Fruit fly (Drosophila melanogaster): ENCODE measurements around the gene Lkb1.

The Lkb1 gene

dm6 chr3R:13686371-13687211 lies 10.2 kb downstream of the Lkb1 start, which contains the start of gene omd (continued):
- peak; percentile 24 for TF ChIP-seq Usf (GFP tag; optimal IDR thresholded peaks at IDR 0.05)
- TF ChIP-seq CG8388 (GFP tag; optimal IDR thresholded peaks at IDR 0.05), result peak; percentile 16
- TF ChIP-seq CG11085 (GFP tag; IDR thresholded peaks at IDR 0.05), result no peak
- peak; percentile 61 for TF ChIP-seq lilli (GFP tag; optimal IDR thresholded peaks at IDR 0.05)
- TF ChIP-seq sima (GFP tag; optimal IDR thresholded peaks at IDR 0.05), result peak; percentile 3
- TF ChIP-seq HLH4C (GFP tag; IDR thresholded peaks at IDR 0.05; ENCODE audit: partially characterized antibody), result no peak
- peak; percentile 61 for TF ChIP-seq CG12219 (GFP tag; optimal IDR thresholded peaks at IDR 0.05)
- peak; percentile 33; the same call in 1 of the 3 replicates for TF ChIP-seq zfh1 (GFP tag; IDR thresholded peaks at IDR 0.05)
- TF ChIP-seq CG12299 (tag; optimal IDR thresholded peaks at IDR 0.05), result peak; percentile 42
- peak; percentile 52 for TF ChIP-seq CG1792 (GFP tag; optimal IDR thresholded peaks at IDR 0.05)
- TF ChIP-seq CG11247 (GFP tag; IDR thresholded peaks at IDR 0.05), result peak; percentile 74
- peak; percentile 47; the same call in 1 of the 2 replicates for TF ChIP-seq CG32767 (GFP tag; IDR thresholded peaks at IDR 0.05)
- peak; percentile 32 for TF ChIP-seq Sry-β (GFP tag; optimal IDR thresholded peaks at IDR 0.05)
- TF ChIP-seq CG6791 (GFP tag; IDR thresholded peaks at IDR 0.05; ENCODE audit: partially characterized antibody), result no peak
- no peak for TF ChIP-seq Stat92E (GFP tag; optimal IDR thresholded peaks at IDR 0.05)
- TF ChIP-seq ftz-f1 (GFP tag; optimal IDR thresholded peaks at IDR 0.05), result peak; percentile 94
- no peak for TF ChIP-seq CG4617 (GFP tag; optimal IDR thresholded peaks at IDR 0.05; ENCODE audit: borderline replicate concordance)
- peak; percentile 68 for TF ChIP-seq Camta (GFP tag; optimal IDR thresholded peaks at IDR 0.05)
- no peak for TF ChIP-seq gro (GFP tag; optimal IDR thresholded peaks at IDR 0.05)
- no peak for TF ChIP-seq CG13894 (tag; optimal IDR thresholded peaks at IDR 0.05)
- no peak for TF ChIP-seq br (optimal IDR thresholded peaks at IDR 0.05)
- TF ChIP-seq CG18599 (GFP tag; optimal IDR thresholded peaks at IDR 0.05), result peak; percentile 88
- TF ChIP-seq Sox102F (GFP tag; optimal IDR thresholded peaks at IDR 0.05), result peak; percentile 19
- no peak for TF ChIP-seq grau (tag; optimal IDR thresholded peaks at IDR 0.05)
- TF ChIP-seq zen2 (GFP tag; IDR thresholded peaks at IDR 0.05; ENCODE audit: partially characterized antibody), result no peak
- no peak for TF ChIP-seq hth (optimal IDR thresholded peaks at IDR 0.05)
- TF ChIP-seq D19A (tag; optimal IDR thresholded peaks at IDR 0.05), result no peak
- TF ChIP-seq dpn (GFP tag; optimal IDR thresholded peaks at IDR 0.05), result peak; percentile 32 to 56
- TF ChIP-seq CG7963 (GFP tag; IDR thresholded peaks at IDR 0.05; ENCODE audit: partially characterized antibody), result no peak
- peak; percentile 61 for TF ChIP-seq CG6254 (GFP tag; optimal IDR thresholded peaks at IDR 0.05)
- TF ChIP-seq pho (GFP tag; optimal IDR thresholded peaks at IDR 0.05), result peak; percentile 33
- TF ChIP-seq CG5953 (GFP tag; IDR thresholded peaks at IDR 0.05), result peak; percentile 46; the same call in 1 of the 2 replicates
- peak; percentile 61 for TF ChIP-seq cwo (GFP tag; optimal IDR thresholded peaks at IDR 0.05)
- TF ChIP-seq E2f1 (GFP tag; IDR thresholded peaks at IDR 0.05), result peak; percentile 54; the same call in 1 of the 2 replicates
- TF ChIP-seq CG8924 (tag; optimal IDR thresholded peaks at IDR 0.05), result peak; percentile 62
- peak; percentile 37 for TF ChIP-seq CG12391 (tag; optimal IDR thresholded peaks at IDR 0.05)
- TF ChIP-seq CG10543 (GFP tag; optimal IDR thresholded peaks at IDR 0.05), result peak; percentile 83
- no peak for TF ChIP-seq odd (GFP tag; optimal IDR thresholded peaks at IDR 0.05)
- TF ChIP-seq CG10462 (GFP tag; optimal IDR thresholded peaks at IDR 0.05), result peak; percentile 31
- TF ChIP-seq CG12744 (GFP tag; optimal IDR thresholded peaks at IDR 0.05), result peak; percentile 14
- TF ChIP-seq eyg (GFP tag; optimal IDR thresholded peaks at IDR 0.05), result peak; percentile 69
- TF ChIP-seq YL-1 (GFP tag; optimal IDR thresholded peaks at IDR 0.05), result peak; percentile 56
- peak; percentile 5 for TF ChIP-seq CG18476 (GFP tag; optimal IDR thresholded peaks at IDR 0.05)
- no peak for TF ChIP-seq CG4730 (GFP tag; IDR thresholded peaks at IDR 0.05)
- TF ChIP-seq slbo (GFP tag; IDR thresholded peaks at IDR 0.05), result peak; percentile 56
- TF ChIP-seq CG13296 (GFP tag; optimal IDR thresholded peaks at IDR 0.05), result peak; percentile 75
- TF ChIP-seq CG10274 (GFP tag; optimal IDR thresholded peaks at IDR 0.05), result peak; percentile 55
- TF ChIP-seq Lpt (GFP tag; optimal IDR thresholded peaks at IDR 0.05), result no peak
- TF ChIP-seq ems (GFP tag; optimal IDR thresholded peaks at IDR 0.05), result peak; percentile 26

Measured in whole organism, embryonic.